Fruit fly (Drosophila melanogaster) whole organism, larva: ENCODE results near the gene Atx-1.

Experiments
- noc ChIP-seq: fragments of 200-800 bp; sonication (Bioruptor generic); optimal IDR thresholded peaks from 3 replicates; lab custom pipeline; 2019; ENCODE audit warnings: missing biosample characterization, mild to moderate bottlenecking, missing genetic modification characterization, moderate library complexity

The Atx-1 gene

dm6 chrX:6822904-6823303, at the start of gene Atx-1:
Atx-1 (plus strand) TSS chrX:6823204.
- TF ChIP-seq noc = no peak

DNA sequence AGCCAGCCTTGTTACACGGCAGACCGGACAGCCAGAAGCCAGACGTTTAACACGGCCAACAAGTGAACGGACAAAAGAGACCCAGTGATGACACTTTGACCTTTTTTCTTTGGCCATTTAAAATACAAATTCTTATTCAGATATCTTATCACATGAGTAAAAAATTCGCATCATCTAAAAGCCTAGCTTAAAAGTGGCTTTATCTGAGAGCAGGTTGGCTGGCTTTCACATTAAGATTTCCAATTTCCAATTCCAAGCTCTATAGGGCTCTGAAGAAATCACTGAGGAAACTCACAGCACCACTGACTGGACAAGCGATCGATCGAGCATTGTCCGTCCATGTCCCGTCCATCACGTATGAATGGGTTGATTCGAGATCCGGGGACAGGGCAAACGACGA, 47.4 kb upstream of the Atx-1 start:
- TF ChIP-seq noc = no peak

DNA sequence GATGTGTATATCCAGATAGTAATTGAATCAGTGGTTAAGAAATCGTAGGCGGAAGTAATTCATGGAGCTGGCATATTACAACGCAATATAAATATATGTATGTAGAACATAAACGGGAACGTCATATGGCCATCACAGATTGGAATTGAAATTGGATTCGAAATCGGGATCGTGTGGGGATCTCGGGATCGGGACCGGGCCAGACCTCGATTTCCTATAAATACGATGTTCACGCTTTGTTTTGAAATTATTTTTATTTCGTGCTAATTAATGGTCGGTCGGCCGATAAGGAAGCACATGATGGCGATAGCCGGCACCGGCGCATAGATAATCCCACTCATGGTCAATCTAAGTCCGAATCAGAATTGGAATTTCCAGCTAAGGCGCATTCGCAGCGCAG, 46.7 kb upstream of the Atx-1 start:
- TF ChIP-seq noc = peak; percentile 28

DNA sequence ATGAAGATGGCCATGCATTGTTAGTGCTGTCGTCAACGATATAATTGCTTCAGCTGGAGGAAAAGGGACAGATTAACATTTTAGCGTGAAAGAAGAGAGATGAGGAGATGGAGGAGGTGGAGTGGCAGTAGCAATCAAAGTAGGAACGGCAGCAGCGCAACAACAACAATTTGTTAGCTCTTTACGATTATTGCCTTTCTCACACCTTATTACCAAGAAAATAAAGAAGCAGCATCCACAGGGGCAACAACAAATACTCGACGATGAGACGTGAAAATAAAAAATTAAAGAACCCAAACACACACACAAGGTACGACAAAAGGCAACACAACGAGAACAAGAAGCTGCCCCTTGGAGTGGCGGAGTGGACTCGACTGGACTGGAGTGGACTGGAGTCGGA, 46.1 kb upstream of the Atx-1 start:
- TF ChIP-seq noc = no peak

- TF ChIP-seq noc = no peak
Measured at dm6 chrX:6777394-6777793, 45.6 kb upstream of the Atx-1 start.

dm6 chrX:6778068-6778467, 44.9 kb upstream of the Atx-1 start:
- TF ChIP-seq noc = no peak

DNA sequence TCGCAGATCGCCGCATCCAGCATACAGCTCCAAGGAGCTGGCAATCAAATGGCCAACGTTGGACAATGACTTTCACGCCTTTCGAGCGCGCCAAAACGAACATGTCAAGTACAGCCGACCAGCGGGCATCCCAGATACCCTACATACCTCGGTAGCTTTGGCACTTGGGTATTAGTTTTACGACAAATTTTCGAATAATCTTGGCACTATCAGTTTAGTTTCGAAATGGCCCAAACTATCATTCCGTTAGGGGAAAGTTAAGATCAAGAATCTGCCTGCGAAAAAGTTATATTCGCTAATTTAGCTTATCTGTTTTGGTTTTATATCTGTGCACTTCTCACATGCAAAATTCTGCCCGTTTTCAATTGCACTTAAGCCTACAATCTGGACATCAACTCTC, 44.2 kb upstream of the Atx-1 start:
- TF ChIP-seq noc = no peak

- no peak for TF ChIP-seq noc
Measured at dm6 chrX:6779609-6780139, 43.3 kb upstream of the Atx-1 start, which contains the start of gene shf. shf (minus strand) TSS chrX:6779659.

- TF ChIP-seq noc = no peak
Measured at dm6 chrX:6790944-6791343, 32.1 kb upstream of the Atx-1 start.

- TF ChIP-seq noc = peak; percentile 43
Measured at dm6 chrX:6791531-6791930, 31.5 kb upstream of the Atx-1 start.

- TF ChIP-seq noc = no peak
Measured at dm6 chrX:6792891-6793290, 30.1 kb upstream of the Atx-1 start.

DNA sequence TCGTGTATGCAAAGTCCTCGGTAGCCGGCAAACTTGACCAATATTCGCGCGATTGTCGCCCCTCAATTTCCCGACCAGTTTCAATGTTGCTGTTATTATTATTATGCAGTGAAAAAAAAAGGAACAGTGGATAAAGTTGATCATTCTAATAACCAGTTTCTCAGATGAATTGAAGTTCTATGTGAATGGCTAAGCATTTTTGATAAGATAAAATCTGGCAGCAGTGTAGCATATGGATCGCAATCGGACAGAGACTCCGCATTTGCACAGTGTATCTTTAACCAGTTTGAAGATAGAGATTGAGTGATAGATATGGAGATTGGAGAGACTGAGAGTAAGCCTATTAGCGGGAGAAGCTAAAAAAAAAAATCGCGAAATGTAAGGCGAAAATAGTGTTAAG, 29.6 kb upstream of the Atx-1 start:
- peak; percentile 82 for TF ChIP-seq noc

dm6 chrX:6794190-6794589, 28.8 kb upstream of the Atx-1 start:
- TF ChIP-seq noc = peak; percentile 74

dm6 chrX:6794826-6795225, 28.2 kb upstream of the Atx-1 start:
- TF ChIP-seq noc = no peak

DNA sequence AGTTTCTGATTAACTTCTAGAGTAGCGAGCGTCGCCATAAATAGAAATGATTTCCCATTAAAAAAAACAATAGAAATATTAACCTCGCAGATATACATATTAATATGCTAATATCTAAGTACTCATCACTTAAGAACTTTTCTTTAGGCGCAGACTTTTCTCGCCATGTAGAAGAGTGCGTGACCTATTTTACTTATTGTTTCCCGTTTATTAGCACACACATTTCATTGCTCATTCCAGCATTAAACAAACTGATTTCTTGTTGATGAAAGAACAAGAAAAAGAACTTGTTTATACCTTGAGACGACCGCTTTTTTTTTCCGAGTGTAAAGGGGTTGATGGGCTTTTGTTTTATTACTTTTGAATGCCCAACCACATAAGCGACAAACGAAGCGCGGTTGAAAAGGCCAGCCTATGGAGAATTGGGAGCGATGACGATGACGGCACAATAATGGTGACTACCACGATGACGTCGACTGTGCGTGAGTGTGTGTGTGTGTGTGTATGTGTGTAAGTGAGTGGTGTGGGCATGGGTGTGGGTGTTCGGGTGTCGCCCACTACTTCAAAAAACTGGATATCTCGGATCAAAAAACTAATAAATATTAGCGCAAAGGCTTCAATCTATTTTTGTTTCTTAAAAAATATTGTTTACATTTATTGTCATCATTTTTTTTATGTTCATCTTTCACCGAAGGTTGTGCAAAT, 26.9 kb upstream of the Atx-1 start:
- TF ChIP-seq noc = no peak

DNA sequence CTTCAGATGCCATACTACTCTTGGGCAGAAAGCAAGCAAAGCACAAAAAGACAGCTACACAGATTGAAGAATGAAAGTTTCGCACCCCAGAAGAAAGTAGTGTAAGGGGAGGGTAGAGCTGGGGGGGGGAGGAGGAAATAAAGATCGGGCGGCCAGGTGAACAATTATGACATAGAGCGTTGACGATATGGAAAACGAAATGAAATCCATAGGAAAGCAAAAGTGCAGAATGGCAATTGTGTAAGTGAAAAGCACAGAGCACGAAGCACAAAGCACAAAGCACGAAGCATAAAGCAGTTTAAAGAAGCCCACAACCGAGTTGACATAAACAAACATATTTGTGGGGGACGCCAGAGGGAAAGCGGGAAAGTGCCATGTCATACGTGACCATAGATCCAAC, 26.0 kb upstream of the Atx-1 start:
- no peak for TF ChIP-seq noc

dm6 chrX:6799261-6800022, 23.6 kb upstream of the Atx-1 start:
- no peak for TF ChIP-seq noc

DNA sequence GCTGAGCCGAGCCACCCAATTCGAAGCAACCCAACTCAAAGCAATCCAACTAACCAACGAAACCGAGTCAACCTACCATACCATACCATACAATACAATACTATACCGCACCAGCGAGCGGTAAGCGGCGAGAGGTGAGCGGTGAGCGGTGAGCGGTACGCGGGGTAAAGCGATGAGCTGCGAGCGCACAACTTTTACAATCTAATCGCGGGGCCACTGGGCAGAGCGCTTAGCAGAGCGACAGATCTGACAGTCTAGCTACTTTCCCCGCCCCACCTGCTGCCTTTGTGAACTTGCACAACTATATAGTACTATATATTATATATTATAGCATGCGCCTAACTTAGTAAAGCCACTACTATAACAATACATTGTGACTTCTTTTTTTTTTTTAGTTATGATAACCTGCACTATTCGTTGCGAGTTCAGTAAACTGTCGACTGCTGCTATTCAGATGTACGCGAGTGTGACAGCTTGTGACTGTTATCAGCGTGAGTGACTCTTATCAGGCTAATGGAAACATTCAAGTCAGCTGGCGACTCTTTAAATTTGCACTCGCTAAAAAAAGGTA, 22.2 kb upstream of the Atx-1 start:
- peak; percentile 92 for TF ChIP-seq noc
